Fruit fly (Drosophila melanogaster) whole organism, larva: ENCODE measurements around the gene Unc50.
A peak's percentile ranks its signal among the peaks of the same experiment; 100 is the strongest.

Experiments
- noc ChIP-seq: fragments of 200-800 bp; sonication (Bioruptor generic); optimal IDR thresholded peaks from 3 replicates; lab custom pipeline; 2019; ENCODE audit warnings: missing biosample characterization, mild to moderate bottlenecking, missing genetic modification characterization, moderate library complexity

Unc50 gene

dm6 chr3R:8676560-8677000 is at the start of gene Unc50, which contains the start of the genes CG11755 and CG8043:
TSS of gene Unc50 (minus strand) at chr3R:8676613.
TSS of gene CG11755 (plus strand) at chr3R:8676915.
TSS of gene CG8043 (plus strand) at chr3R:8676915.
- peak; percentile 84 for TF ChIP-seq noc (tag; lab: Kevin White, UChicago)

- TF ChIP-seq noc (tag; lab: Kevin White, UChicago): no peak
Observed at dm6 chr3R:8725179-8725578, 48.8 kb upstream of the Unc50 start, which contains the start of gene ouib. TSS of gene ouib (plus strand) at chr3R:8725479.

- no peak for TF ChIP-seq noc (tag; lab: Kevin White, UChicago)
Observed at dm6 chr3R:8722962-8723548, 46.6 kb upstream of the Unc50 start, which contains the start of gene nom. TSS of gene nom (plus strand) at chr3R:8723174.

- TF ChIP-seq noc (tag; lab: Kevin White, UChicago): no peak
Observed at dm6 chr3R:8721071-8721470, 44.7 kb upstream of the Unc50 start, which contains the start of gene CG8136. TSS of gene CG8136 (plus strand) at chr3R:8721371.

- no peak for TF ChIP-seq noc (tag; lab: Kevin White, UChicago)
Observed at dm6 chr3R:8718898-8719297, 42.5 kb upstream of the Unc50 start, which contains the start of gene CG11760. TSS of gene CG11760 (plus strand) at chr3R:8719198.

- TF ChIP-seq noc (tag; lab: Kevin White, UChicago): no peak
Observed at dm6 chr3R:8718356-8718755, 41.9 kb upstream of the Unc50 start, which contains the start of gene Cks85A. TSS of gene Cks85A (minus strand) at chr3R:8718456.

dm6 chr3R:8716551-8716879 is 40.1 kb upstream of the Unc50 start:
- no peak for TF ChIP-seq noc (tag; lab: Kevin White, UChicago)

- TF ChIP-seq noc (tag; lab: Kevin White, UChicago): no peak
Observed at dm6 chr3R:8715851-8716550, 39.6 kb upstream of the Unc50 start, which contains the start of gene TMEM216. TSS of gene TMEM216 (plus strand) at chr3R:8716243.

- no peak for TF ChIP-seq noc (tag; lab: Kevin White, UChicago)
Observed at dm6 chr3R:8715371-8715770, 39.0 kb upstream of the Unc50 start.

- no peak for TF ChIP-seq noc (tag; lab: Kevin White, UChicago)
Observed at dm6 chr3R:8712722-8713131, 36.3 kb upstream of the Unc50 start, which contains the start of gene CG8112. TSS of gene CG8112 (plus strand) at chr3R:8712933.

dm6 chr3R:8711890-8712449 is 35.6 kb upstream of the Unc50 start:
- peak; percentile 15 for TF ChIP-seq noc (tag; lab: Kevin White, UChicago)

- TF ChIP-seq noc (tag; lab: Kevin White, UChicago): no peak
Observed at dm6 chr3R:8707166-8707565, 30.8 kb upstream of the Unc50 start.

- no peak for TF ChIP-seq noc (tag; lab: Kevin White, UChicago)
Observed at dm6 chr3R:8705323-8706097, 29.1 kb upstream of the Unc50 start.

dm6 chr3R:8704669-8705068 is 28.3 kb upstream of the Unc50 start:
- TF ChIP-seq noc (tag; lab: Kevin White, UChicago): no peak

dm6 chr3R:8701197-8701596 is 24.8 kb upstream of the Unc50 start:
- no peak for TF ChIP-seq noc (tag; lab: Kevin White, UChicago)
